Fruit fly (Drosophila melanogaster): ENCODE data around the gene Fad2.

Gene Fad2

dm6 chr3L:11047877-11048276 is 24.5 kb downstream of the Fad2 start (continued):
- TF ChIP-seq CG17385 (GFP tag; optimal IDR thresholded peaks at IDR 0.05), result peak; percentile 64
- TF ChIP-seq CG14050 (GFP tag; IDR thresholded peaks at IDR 0.05), result peak; percentile 49; the same call in 2 of the 3 replicates
- TF ChIP-seq bcd (GFP tag; optimal IDR thresholded peaks at IDR 0.05), result peak; percentile 74
- no peak for TF ChIP-seq Eip74EF (GFP tag; optimal IDR thresholded peaks at IDR 0.05)
- peak; percentile 79 for TF ChIP-seq CG5953 (GFP tag; IDR thresholded peaks at IDR 0.05)
- no peak for TF ChIP-seq CG12299 (tag; optimal IDR thresholded peaks at IDR 0.05)
- TF ChIP-seq CG18476 (GFP tag; optimal IDR thresholded peaks at IDR 0.05), result peak; percentile 12
- peak; percentile 24 for TF ChIP-seq BtbVII (GFP tag; optimal IDR thresholded peaks at IDR 0.05)
- peak; percentile 67 for TF ChIP-seq MTF-1 (GFP tag; optimal IDR thresholded peaks at IDR 0.05; ENCODE audit: borderline replicate concordance)
- no peak for TF ChIP-seq CG13894 (tag; optimal IDR thresholded peaks at IDR 0.05)
- no peak for TF ChIP-seq dan (GFP tag; IDR thresholded peaks at IDR 0.05)
- TF ChIP-seq CG14667 (GFP tag; IDR thresholded peaks at IDR 0.05), result peak; percentile 72
- TF ChIP-seq CG12236 (GFP tag; optimal IDR thresholded peaks at IDR 0.05), result peak; percentile 69
- peak; percentile 30 for TF ChIP-seq Hey (tag; optimal IDR thresholded peaks at IDR 0.05)
- peak; percentile 17 for TF ChIP-seq pfk (GFP tag; optimal IDR thresholded peaks at IDR 0.05)
- no peak for TF ChIP-seq CG11695 (GFP tag; IDR thresholded peaks at IDR 0.05)
- TF ChIP-seq gt (GFP tag; IDR thresholded peaks at IDR 0.05), result no peak
- TF ChIP-seq luna (GFP tag; optimal IDR thresholded peaks at IDR 0.05), result no peak
- peak; percentile 68 for TF ChIP-seq CG12769 (tag; optimal IDR thresholded peaks at IDR 0.05)
- peak; percentile 63 for TF ChIP-seq CG18262 (tag; optimal IDR thresholded peaks at IDR 0.05)
- TF ChIP-seq CG9797 (GFP tag; optimal IDR thresholded peaks at IDR 0.05), result no peak
- TF ChIP-seq Nf-YB (GFP tag; optimal IDR thresholded peaks at IDR 0.05), result no peak
- TF ChIP-seq CG13624 (GFP tag; optimal IDR thresholded peaks at IDR 0.05), result peak; percentile 69
- TF ChIP-seq Sry-β (GFP tag; optimal IDR thresholded peaks at IDR 0.05), result no peak
- no peak for TF ChIP-seq Tbp (GFP tag; optimal IDR thresholded peaks at IDR 0.05)
- peak; percentile 88 for TF ChIP-seq Chrac-16 (GFP tag; optimal IDR thresholded peaks at IDR 0.05)
- TF ChIP-seq CG9215 (GFP tag; IDR thresholded peaks at IDR 0.05), result peak; percentile 65; the same call in 1 of the 2 replicates
- TF ChIP-seq CG10431 (GFP tag; optimal IDR thresholded peaks at IDR 0.05), result peak; percentile 70
- TF ChIP-seq CG2712 (tag; optimal IDR thresholded peaks at IDR 0.05), result peak; percentile 73
- peak; percentile 79 for TF ChIP-seq Mad (GFP tag; optimal IDR thresholded peaks at IDR 0.05)
- no peak for TF ChIP-seq CG11696 (GFP tag; IDR thresholded peaks at IDR 0.05)
- TF ChIP-seq CG11504 (tag; optimal IDR thresholded peaks at IDR 0.05), result peak; percentile 74
- peak; percentile 85 for TF ChIP-seq NC2β (GFP tag; optimal IDR thresholded peaks at IDR 0.05)
- peak; percentile 63 for TF ChIP-seq E2f1 (GFP tag; IDR thresholded peaks at IDR 0.05)
- TF ChIP-seq NK7.1 (GFP tag; optimal IDR thresholded peaks at IDR 0.05), result peak; percentile 53
- peak; percentile 50 for TF ChIP-seq CG12391 (tag; optimal IDR thresholded peaks at IDR 0.05)
- TF ChIP-seq dpn (GFP tag; optimal IDR thresholded peaks at IDR 0.05), result peak; percentile 79 to 85
- TF ChIP-seq Fer1 (GFP tag; optimal IDR thresholded peaks at IDR 0.05), result peak; percentile 57
- no peak for TF ChIP-seq CG15073 (GFP tag; optimal IDR thresholded peaks at IDR 0.05)
- TF ChIP-seq CG18619 (GFP tag; optimal IDR thresholded peaks at IDR 0.05), result peak; percentile 73
- TF ChIP-seq Antp (GFP tag; optimal IDR thresholded peaks at IDR 0.05), result peak; percentile 81
- TF ChIP-seq Dek (tag; optimal IDR thresholded peaks at IDR 0.05), result peak; percentile 48
- no peak for TF ChIP-seq danr (GFP tag; IDR thresholded peaks at IDR 0.05)
- peak; percentile 51 for TF ChIP-seq Jarid2 (GFP tag; optimal IDR thresholded peaks at IDR 0.05)
- peak; percentile 44 for TF ChIP-seq HLH54F (GFP tag; optimal IDR thresholded peaks at IDR 0.05)
- TF ChIP-seq Dad (GFP tag; optimal IDR thresholded peaks at IDR 0.05), result peak; percentile 65
- TF ChIP-seq cato (GFP tag; optimal IDR thresholded peaks at IDR 0.05; ENCODE audit: borderline replicate concordance), result no peak
- peak; percentile 6 for TF ChIP-seq Spps (tag; optimal IDR thresholded peaks at IDR 0.05)
- peak; percentile 85 for TF ChIP-seq CG12744 (GFP tag; optimal IDR thresholded peaks at IDR 0.05)
- peak; percentile 68 for TF ChIP-seq gsb (GFP tag; IDR thresholded peaks at IDR 0.05)
- TF ChIP-seq ranshi (GFP tag; IDR thresholded peaks at IDR 0.05), result peak; percentile 72
